Fruit fly (Drosophila melanogaster) Kc167 (cell line): Measurements from ENCODE around the gene CG13796.

Experiments
- Myc ChIP-seq: fragments of >200 bp; optimal IDR thresholded peaks from 2 replicates; lab custom pipeline; 2017; ENCODE audit warnings: missing external identifiers
- Sin3A ChIP-seq: fragments of >200 bp; optimal IDR thresholded peaks from 2 replicates; lab custom pipeline; 2018; ENCODE audit warnings: missing external identifiers
- h ChIP-seq: fragments of >200 bp; optimal IDR thresholded peaks from 3 replicates; lab custom pipeline; 2018; ENCODE audit warnings: missing external identifiers
- insv ChIP-seq: fragments of >200 bp; optimal IDR thresholded peaks from 3 replicates; lab custom pipeline; 2018; ENCODE audit warnings: missing external identifiers
- psq ChIP-seq: fragments of >200 bp; optimal IDR thresholded peaks from 2 replicates; lab custom pipeline; 2017; ENCODE audit warnings: missing external identifiers

DNA sequence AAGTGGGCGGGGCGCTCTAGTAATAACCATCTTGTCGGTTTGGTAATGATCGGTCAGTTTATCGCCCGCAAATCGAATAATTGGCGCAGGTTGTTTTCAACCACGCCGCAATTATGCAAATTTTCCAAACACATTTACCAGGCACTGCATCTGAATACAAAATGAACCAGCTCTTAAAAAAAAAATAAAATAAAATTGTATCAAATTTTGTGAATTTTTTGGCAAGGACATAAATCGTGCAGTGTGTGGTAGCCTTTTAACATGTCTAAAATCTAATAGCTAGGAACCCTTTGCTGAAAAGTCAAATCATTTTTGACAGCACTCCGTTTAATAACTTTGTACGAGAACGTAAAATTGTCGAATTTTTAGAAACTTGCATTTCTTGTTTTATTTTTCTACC, 14.5 kb upstream of the CG13796 start, which contains the start of gene ATPsynGL:
- TF ChIP-seq Myc (lab: Kevin White, UChicago) (no peak), h (lab: Kevin White, UChicago) (no peak), Sin3A (lab: Kevin White, UChicago) (no peak), insv (lab: Kevin White, UChicago) (no peak), psq (lab: Kevin White, UChicago) (no peak)
